Worm (Caenorhabditis elegans) whole organism, midembryonic: ENCODE measurements around the gene tyr-1.

Source experiments
- T22C8.4 ChIP-seq: fragments of 200-800 bp; sonication (Bioruptor generic); IDR thresholded peaks from 2 replicates; pipeline ENCODE4 v1.3.6; 2022; ENCODE audit warnings: missing genetic modification characterization, missing compliant biosample characterization
- cog-1 ChIP-seq: sonication (generic microtip); optimal IDR thresholded peaks from 2 replicates; lab custom pipeline; 2016; ENCODE audit warnings: missing genetic modification characterization, missing compliant biosample characterization
- flt-1 ChIP-seq: fragments of 200-800 bp; sonication (Bioruptor generic); IDR thresholded peaks from 2 replicates; pipeline ENCODE4 v1.3.6; 2022; ENCODE audit warnings: missing genetic modification characterization, missing compliant biosample characterization
- klf-2 ChIP-seq: fragments of 200-800 bp; sonication (Bioruptor generic); conservative IDR thresholded peaks from 2 replicates; pipeline ENCODE4 v1.3.6; 2022; ENCODE audit warnings: missing genetic modification reagents, missing genetic modification characterization, missing compliant biosample characterization
- med-1 ChIP-seq: sonication (generic microtip); optimal IDR thresholded peaks from 2 replicates; lab custom pipeline; 2017; ENCODE audit warnings: missing genetic modification characterization, mild to moderate bottlenecking, missing compliant biosample characterization, antibody characterized with exemption, missing genetic modification reagents; ENCODE audit not compliant: insufficient read depth
- ref-1 ChIP-seq: fragments of 200-800 bp; sonication (Bioruptor generic); conservative IDR thresholded peaks from 2 replicates; pipeline ENCODE4 v1.3.6; 2022; ENCODE audit warnings: missing genetic modification reagents, missing genetic modification characterization, missing compliant biosample characterization
- tab-1 ChIP-seq: fragments of 200-800 bp; sonication (Bioruptor generic); IDR thresholded peaks from 2 replicates; pipeline ENCODE4 v1.3.6; 2022; ENCODE audit warnings: missing genetic modification characterization, missing compliant biosample characterization
- ztf-23 ChIP-seq: fragments of 200-800 bp; sonication (Bioruptor generic); IDR thresholded peaks from 2 replicates; pipeline ENCODE4 v1.3.6; 2022; ENCODE audit warnings: missing genetic modification reagents, missing genetic modification characterization, missing compliant biosample characterization
- ztf-29 ChIP-seq: fragments of 200-800 bp; sonication (Bioruptor generic); IDR thresholded peaks from 2 replicates; pipeline ENCODE4 v1.3.6; 2022; ENCODE audit warnings: missing genetic modification reagents, missing genetic modification characterization, missing compliant biosample characterization

DNA sequence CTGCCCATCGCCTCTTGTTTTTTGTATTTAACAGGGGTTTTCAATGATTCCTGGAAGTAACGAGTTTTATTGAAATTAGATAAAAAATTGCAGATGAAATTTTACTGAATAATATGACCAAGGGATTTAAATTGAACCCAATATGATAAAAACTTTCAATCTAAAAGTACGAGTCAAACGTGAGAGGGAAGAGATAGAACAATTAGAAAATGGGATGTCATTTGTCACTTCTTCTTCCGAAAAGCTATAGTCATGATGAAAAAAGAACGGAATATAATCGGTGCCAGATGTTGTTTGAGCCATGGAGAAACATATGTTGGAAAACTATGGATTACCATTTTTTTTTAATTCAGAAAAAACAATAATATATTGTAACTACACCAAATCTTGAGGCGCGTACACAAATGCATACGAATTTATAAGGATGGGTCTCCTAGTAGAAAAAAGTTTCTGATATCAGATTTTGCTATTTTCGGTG, 5.3 kb downstream of the tyr-1 start, which contains the start of gene sup-18:
- TF ChIP-seq T22C8.4 (GFP tag; lab: Robert Waterston, UW) (no peak), tab-1 (GFP tag; lab: Robert Waterston, UW) (no peak), med-1 (GFP tag; lab: Kevin White, UChicago) (no peak), klf-2 (GFP tag; lab: Robert Waterston, UW) (no peak), flt-1 (GFP tag; lab: Robert Waterston, UW) (no peak), ref-1 (GFP tag; lab: Robert Waterston, UW) (no peak), cog-1 (no peak), ztf-23 (GFP tag; lab: Robert Waterston, UW) (no peak), ztf-29 (no peak)
